Worm (Caenorhabditis elegans) whole organism, L2 larva: ENCODE results near the gene F21C10.18.
A peak's percentile ranks its signal among the peaks of the same experiment; 100 is the strongest.

Experiments used
- C34F6.9 ChIP-seq: fragments of 150-350 bp; optimal IDR thresholded peaks from 2 replicates; lab custom pipeline; 2014; ENCODE audit warnings: missing biosample characterization, missing genetic modification characterization
- F13H6.1 ChIP-seq: sonication (generic microtip); optimal IDR thresholded peaks from 2 replicates; lab custom pipeline; 2016; ENCODE audit warnings: missing genetic modification characterization, missing compliant biosample characterization
- ZK546.5 ChIP-seq: sonication (generic microtip); optimal IDR thresholded peaks from 2 replicates; lab custom pipeline; 2017; ENCODE audit warnings: missing biosample characterization, missing genetic modification characterization
- ceh-16 ChIP-seq: fragments of 150-350 bp; optimal IDR thresholded peaks from 2 replicates; lab custom pipeline; 2014; ENCODE audit warnings: missing biosample characterization, missing genetic modification characterization
- ceh-82 ChIP-seq: fragments of 150-350 bp; optimal IDR thresholded peaks from 2 replicates; lab custom pipeline; 2014; ENCODE audit warnings: missing biosample characterization, missing genetic modification characterization
- crh-2 ChIP-seq: sonication (generic microtip); optimal IDR thresholded peaks from 2 replicates; lab custom pipeline; 2017; ENCODE audit warnings: missing biosample characterization, missing genetic modification characterization
- dmd-4 ChIP-seq: sonication (generic microtip); optimal IDR thresholded peaks from 2 replicates; lab custom pipeline; 2017; ENCODE audit warnings: missing biosample characterization, missing genetic modification characterization
- elt-1 ChIP-seq: fragments of 150-350 bp; optimal IDR thresholded peaks from 2 replicates; lab custom pipeline; 2014; ENCODE audit warnings: missing biosample characterization, missing genetic modification characterization
- fos-1 ChIP-seq: fragments of 150-350 bp; optimal IDR thresholded peaks from 2 replicates; lab custom pipeline; 2014; ENCODE audit warnings: missing biosample characterization, missing genetic modification characterization
- gmeb-1 ChIP-seq: fragments of 150-350 bp; optimal IDR thresholded peaks from 2 replicates; lab custom pipeline; 2014; ENCODE audit warnings: missing biosample characterization, missing genetic modification characterization
- lin-11 ChIP-seq: fragments of 150-350 bp; sonication (generic microtip); optimal IDR thresholded peaks from 2 replicates; lab custom pipeline; 2014; ENCODE audit warnings: missing biosample characterization, missing genetic modification characterization, inconsistent platforms, mixed read lengths
- lin-13 ChIP-seq: fragments of 150-350 bp; optimal IDR thresholded peaks from 2 replicates; lab custom pipeline; 2014; ENCODE audit warnings: missing biosample characterization, missing genetic modification reagents, missing genetic modification characterization
- lin-39 ChIP-seq: fragments of 150-350 bp; optimal IDR thresholded peaks from 2 replicates; lab custom pipeline; 2014; ENCODE audit warnings: missing biosample characterization, missing genetic modification reagents, missing genetic modification characterization
- lsy-2 ChIP-seq, 2 experiments: fragments of 150-350 bp in 1 of 2; sonication (generic microtip) in 1 of 2; optimal IDR thresholded peaks; 2 replicates each; lab custom pipeline; 2014 to 2017; ENCODE audit warnings: missing biosample characterization in 2 of 2, missing genetic modification characterization in 2 of 2
- mbf-1 ChIP-seq: sonication (generic microtip); optimal IDR thresholded peaks from 2 replicates; lab custom pipeline; 2017; ENCODE audit warnings: missing biosample characterization, missing genetic modification characterization
- mdl-1 ChIP-seq, 2 experiments: fragments of 150-350 bp in 1 of 2; sonication (generic microtip) in 1 of 2; optimal IDR thresholded peaks; 2 replicates each; lab custom pipeline; 2017; ENCODE audit warnings: missing biosample characterization in 2 of 2, missing genetic modification characterization in 2 of 2
- nhr-10 ChIP-seq: sonication (generic microtip); optimal IDR thresholded peaks from 2 replicates; lab custom pipeline; 2017; ENCODE audit warnings: missing biosample characterization, missing genetic modification characterization
- nhr-11 ChIP-seq: fragments of 150-350 bp; optimal IDR thresholded peaks from 2 replicates; lab custom pipeline; 2014; ENCODE audit warnings: missing biosample characterization, missing genetic modification characterization
- nhr-129 ChIP-seq: fragments of 150-350 bp; optimal IDR thresholded peaks from 2 replicates; lab custom pipeline; 2014; ENCODE audit warnings: missing biosample characterization, missing genetic modification characterization
- nhr-21 ChIP-seq: fragments of 150-350 bp; optimal IDR thresholded peaks from 2 replicates; lab custom pipeline; 2014; ENCODE audit warnings: missing biosample characterization, missing genetic modification characterization
- nhr-23 ChIP-seq: fragments of 150-350 bp; optimal IDR thresholded peaks from 2 replicates; lab custom pipeline; 2014; ENCODE audit warnings: missing biosample characterization, missing genetic modification reagents, missing genetic modification characterization
- nhr-237 ChIP-seq: fragments of 150-350 bp; optimal IDR thresholded peaks from 2 replicates; lab custom pipeline; 2014; ENCODE audit warnings: missing biosample characterization, missing genetic modification characterization
- nhr-25 ChIP-seq: fragments of 150-350 bp; sonication (generic microtip); optimal IDR thresholded peaks from 3 replicates; lab custom pipeline; 2014; ENCODE audit warnings: missing biosample characterization, missing genetic modification characterization
- nhr-6 ChIP-seq: fragments of 150-350 bp; optimal IDR thresholded peaks from 2 replicates; lab custom pipeline; 2014; ENCODE audit warnings: missing biosample characterization, missing genetic modification characterization
- peb-1 ChIP-seq: fragments of 150-350 bp; optimal IDR thresholded peaks from 2 replicates; lab custom pipeline; 2014; ENCODE audit warnings: missing biosample characterization, missing genetic modification characterization
- sma-3 ChIP-seq: sonication (generic microtip); optimal IDR thresholded peaks from 2 replicates; lab custom pipeline; 2016; ENCODE audit warnings: missing genetic modification reagents, missing genetic modification characterization, missing compliant biosample characterization
- sma-9 ChIP-seq, 2 experiments: fragments of 150-350 bp in 1 of 2; sonication (generic microtip) in 1 of 2; optimal IDR thresholded peaks; 2 replicates each; lab custom pipeline; 2014 to 2016; ENCODE audit warnings: missing genetic modification characterization in 2 of 2, mild to moderate bottlenecking in 1 of 2, missing biosample characterization in 1 of 2, missing compliant biosample characterization in 1 of 2, missing genetic modification reagents in 1 of 2, moderate library complexity in 1 of 2
- unc-39 ChIP-seq: fragments of 150-350 bp; optimal IDR thresholded peaks from 2 replicates; lab custom pipeline; 2014; ENCODE audit warnings: missing biosample characterization, missing genetic modification characterization
- unc-55 ChIP-seq: fragments of 150-350 bp; sonication (generic microtip); optimal IDR thresholded peaks from 3 replicates; lab custom pipeline; 2014; ENCODE audit warnings: missing biosample characterization, missing genetic modification reagents, missing genetic modification characterization
- unc-62 ChIP-seq: fragments of 150-350 bp; optimal IDR thresholded peaks from 2 replicates; lab custom pipeline; 2014; ENCODE audit warnings: missing biosample characterization, missing genetic modification reagents, missing genetic modification characterization
- zag-1 ChIP-seq: fragments of 150-350 bp; optimal IDR thresholded peaks from 2 replicates; lab custom pipeline; 2014; ENCODE audit warnings: missing biosample characterization, missing genetic modification characterization
- ztf-1 ChIP-seq: fragments of 200-800 bp; sonication (Bioruptor generic); conservative IDR thresholded peaks from 2 replicates; pipeline ENCODE4 v1.3.6; 2022; ENCODE audit warnings: missing genetic modification characterization, missing compliant biosample characterization
- ztf-11 ChIP-seq: sonication (generic microtip); optimal IDR thresholded peaks from 2 replicates; lab custom pipeline; 2017; ENCODE audit warnings: missing biosample characterization, missing genetic modification characterization

The F21C10.18 gene

DNA sequence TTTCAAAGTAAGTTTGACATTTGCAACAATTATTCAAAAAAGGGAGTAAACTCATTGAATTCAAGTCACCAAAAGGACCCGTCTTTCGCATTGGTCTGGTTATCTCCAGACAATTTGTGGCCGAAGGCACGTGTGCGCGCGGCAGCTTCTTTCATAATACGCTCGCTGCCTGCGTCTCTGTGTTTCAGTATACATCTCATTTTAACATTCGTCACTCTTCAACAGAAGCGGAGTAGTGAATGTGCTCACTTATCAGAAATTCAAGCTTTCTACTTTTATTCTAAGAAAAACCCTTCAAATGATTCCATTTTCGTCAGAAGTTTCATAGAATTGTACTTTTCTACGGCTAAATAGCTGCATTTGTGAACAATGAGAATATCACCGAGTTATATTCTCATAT, 20.2 kb downstream of the F21C10.18 start:
- TF ChIP-seq F13H6.1 (tag; lab: Kevin White, UChicago) (no peak), nhr-21 (peak; percentile 75), lsy-2 (tag; optimal IDR thresholded peaks at IDR 0.05; lab: Kevin White, UChicago) (peak in 1 of 2 experiments; percentile 76), lin-13 (peak; percentile 45), gmeb-1 (tag; lab: Kevin White, UChicago) (no peak), crh-2 (tag; lab: Kevin White, UChicago) (peak; percentile 66), lin-11 (tag; lab: Kevin White, UChicago) (peak; percentile 40), dmd-4 (no peak), mdl-1 (tag; optimal IDR thresholded peaks at IDR 0.05; lab: Kevin White, UChicago) (peak; percentile 88 to 89), zag-1 (tag; lab: Kevin White, UChicago) (peak; percentile 56), ZK546.5 (no peak), lin-39 (tag; lab: Kevin White, UChicago) (no peak), nhr-129 (peak; percentile 62), ztf-1 (no peak), unc-55 (GFP tag; lab: Kevin White, UChicago) (peak; percentile 75), sma-9 (GFP tag; optimal IDR thresholded peaks at IDR 0.05; lab: Kevin White, UChicago) (peak; percentile 73), sma-9 (tag; optimal IDR thresholded peaks at IDR 0.05; lab: Kevin White, UChicago) (no peak), elt-1 (tag; lab: Kevin White, UChicago) (no peak), nhr-23 (no peak), ztf-11 (tag; lab: Kevin White, UChicago) (no peak), nhr-6 (tag; lab: Kevin White, UChicago) (peak; percentile 34), C34F6.9 (tag; lab: Kevin White, UChicago) (peak; percentile 87)

DNA sequence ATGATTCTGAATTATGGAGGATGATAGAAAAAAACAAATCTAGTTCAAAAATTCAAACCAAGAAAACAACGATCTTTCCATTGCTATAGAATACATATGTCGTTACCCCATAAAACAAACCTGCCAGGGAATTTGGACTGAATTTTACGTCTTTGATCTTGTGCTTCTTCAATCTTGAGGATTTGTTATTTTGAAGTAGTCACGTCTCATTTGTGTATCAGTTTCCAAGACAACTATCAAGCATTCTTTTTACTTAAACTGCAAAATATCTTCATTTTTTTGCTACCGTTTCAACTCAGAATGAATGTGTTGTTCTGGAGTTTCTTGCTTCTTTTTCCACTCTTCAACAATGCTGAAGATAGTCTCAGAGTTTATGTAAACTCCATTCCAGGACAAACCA, 22.4 kb downstream of the F21C10.18 start, which contains the start of gene F21C10.19:
Gene F21C10.19, plus strand, starts transcription at position 301 of the 400 bp plus-strand sequence.
- TF ChIP-seq sma-9 (GFP tag; optimal IDR thresholded peaks at IDR 0.05; lab: Kevin White, UChicago) (no peak), sma-9 (tag; optimal IDR thresholded peaks at IDR 0.05; lab: Kevin White, UChicago) (no peak), ceh-16 (tag; lab: Kevin White, UChicago) (no peak), nhr-11 (tag; lab: Kevin White, UChicago) (no peak), crh-2 (tag; lab: Kevin White, UChicago) (no peak), peb-1 (tag; lab: Kevin White, UChicago) (no peak), unc-55 (GFP tag; lab: Kevin White, UChicago) (no peak), F13H6.1 (tag; lab: Kevin White, UChicago) (no peak), unc-62 (GFP tag; lab: Kevin White, UChicago) (no peak), nhr-237 (tag; lab: Kevin White, UChicago) (no peak), nhr-10 (tag; lab: Kevin White, UChicago) (no peak), mdl-1 (tag; optimal IDR thresholded peaks at IDR 0.05; lab: Kevin White, UChicago) (no peak), unc-39 (no peak)

DNA sequence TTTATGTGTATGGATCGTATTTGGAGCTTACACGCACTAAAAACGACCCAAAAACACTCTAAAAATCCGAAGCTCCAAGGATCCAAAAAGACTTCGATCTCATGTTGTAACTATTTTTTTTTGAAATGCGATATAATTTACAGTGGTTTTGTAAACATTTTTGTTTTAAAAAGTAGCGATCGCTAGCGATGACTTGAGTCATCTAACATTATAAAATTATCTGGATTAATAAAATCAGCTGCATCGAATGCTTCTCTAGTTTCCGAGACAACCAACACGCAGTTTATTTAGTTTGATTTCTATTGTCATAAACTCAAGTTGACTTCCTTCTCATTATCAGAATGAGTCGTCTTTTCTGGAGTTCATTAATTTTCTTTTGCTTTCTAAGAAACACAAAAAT, 23.7 kb downstream of the F21C10.18 start, which contains the start of gene F21C10.1:
Gene F21C10.1, plus strand, starts transcription at position 301 of the 400 bp plus-strand sequence.
- TF ChIP-seq sma-3 (GFP tag; lab: Kevin White, UChicago) (no peak), lin-11 (tag; lab: Kevin White, UChicago) (no peak), nhr-10 (tag; lab: Kevin White, UChicago) (no peak), zag-1 (tag; lab: Kevin White, UChicago) (no peak), lsy-2 (tag; optimal IDR thresholded peaks at IDR 0.05; lab: Kevin White, UChicago) (no peak), fos-1 (no peak), ztf-11 (tag; lab: Kevin White, UChicago) (no peak), ceh-16 (tag; lab: Kevin White, UChicago) (no peak), nhr-6 (tag; lab: Kevin White, UChicago) (no peak), nhr-23 (no peak), nhr-25 (tag; lab: Kevin White, UChicago) (no peak)

DNA sequence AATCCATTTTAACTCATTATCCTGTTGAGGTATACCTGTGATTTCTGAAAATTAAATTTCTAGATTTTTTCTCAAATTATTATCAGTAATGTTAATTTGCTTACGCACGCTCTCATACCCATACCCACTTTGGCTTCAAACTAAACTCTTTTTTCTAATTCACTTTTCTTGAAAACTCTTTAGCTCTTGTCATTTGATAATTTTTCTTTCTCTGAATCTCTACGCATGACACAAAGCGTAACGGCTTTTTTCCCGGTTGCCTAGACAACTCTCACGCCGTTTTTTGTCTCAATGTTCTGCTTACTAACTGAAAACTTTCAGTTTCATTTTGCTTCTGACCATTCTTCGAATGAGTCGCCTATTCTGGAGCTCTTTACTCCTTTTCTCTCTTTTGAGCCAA, 25.6 kb downstream of the F21C10.18 start, which contains the start of gene B0222.1:
Gene B0222.1, plus strand, starts transcription at position 306 of the 400 bp plus-strand sequence.
- TF ChIP-seq lin-11 (tag; lab: Kevin White, UChicago), result peak; percentile 21
- TF ChIP-seq ceh-16 (tag; lab: Kevin White, UChicago), result no peak
- no peak for TF ChIP-seq sma-3 (GFP tag; lab: Kevin White, UChicago)
- TF ChIP-seq C34F6.9 (tag; lab: Kevin White, UChicago), result peak; percentile 19
- TF ChIP-seq sma-9 (GFP tag; optimal IDR thresholded peaks at IDR 0.05; lab: Kevin White, UChicago), result no peak
- no peak for TF ChIP-seq sma-9 (tag; optimal IDR thresholded peaks at IDR 0.05; lab: Kevin White, UChicago)

DNA sequence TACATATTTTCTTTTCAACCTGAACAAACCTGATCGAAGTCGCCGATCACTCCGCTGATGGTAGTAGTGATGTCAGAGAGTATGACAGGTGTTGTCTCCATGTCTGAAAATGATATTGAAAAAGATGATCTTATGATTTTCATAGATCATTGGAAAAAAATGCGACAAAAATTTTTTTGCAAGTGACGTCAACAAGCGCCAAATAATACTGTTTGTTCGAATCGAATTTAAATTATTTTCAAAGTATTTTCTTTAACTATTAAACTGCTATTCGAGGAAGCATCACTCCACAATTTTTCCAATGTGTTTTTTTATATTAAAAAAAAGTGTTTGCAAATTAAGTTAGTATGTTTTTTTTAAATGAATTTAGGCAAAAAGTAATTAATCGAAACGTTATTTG, 29.3 kb downstream of the F21C10.18 start, which contains the start of gene pitr-2:
Gene pitr-2, minus strand, starts transcription at position 101 of the 400 bp plus-strand sequence.
- no peak for TF ChIP-seq mbf-1 (tag; lab: Kevin White, UChicago)
- no peak for TF ChIP-seq ceh-82 (tag; lab: Kevin White, UChicago)
- TF ChIP-seq F13H6.1 (tag; lab: Kevin White, UChicago), result no peak
- TF ChIP-seq lin-11 (tag; lab: Kevin White, UChicago), result no peak
